Worm (Caenorhabditis elegans): ENCODE results near the gene wrm-1.

DNA sequence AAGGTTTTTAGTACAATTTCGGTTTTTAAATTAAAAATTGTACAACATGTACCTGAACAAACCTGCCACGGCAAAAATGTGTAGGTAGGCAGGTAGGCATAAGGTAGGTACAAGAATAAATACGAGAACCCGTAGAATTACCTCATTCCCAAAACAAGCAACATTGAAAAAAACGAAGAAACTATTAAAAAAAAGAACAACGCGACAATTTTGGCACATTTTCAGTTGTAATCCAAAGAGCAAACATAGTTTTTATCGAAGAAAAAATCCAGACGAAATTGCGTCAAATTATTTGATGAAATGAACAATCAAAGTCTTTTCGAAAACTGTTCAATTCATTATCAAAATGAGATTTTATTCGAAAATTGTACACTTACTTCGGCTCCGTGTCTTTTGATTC lies 18.0 kb downstream of the wrm-1 start, which contains the start of gene B0244.16:
- TF ChIP-seq ztf-23 (GFP tag; IDR thresholded peaks at IDR 0.05) (no peak), klf-2 (GFP tag; conservative IDR thresholded peaks at IDR 0.05) (no peak), T22C8.4 (GFP tag; IDR thresholded peaks at IDR 0.05) (no peak), cog-1 (tag; optimal IDR thresholded peaks at IDR 0.05) (no peak), flt-1 (GFP tag; IDR thresholded peaks at IDR 0.05) (no peak), ref-1 (GFP tag; conservative IDR thresholded peaks at IDR 0.05) (no peak), ztf-29 (GFP tag; IDR thresholded peaks at IDR 0.05) (no peak), tab-1 (GFP tag; IDR thresholded peaks at IDR 0.05) (no peak), med-1 (GFP tag; optimal IDR thresholded peaks at IDR 0.05; ENCODE audit: insufficient read depth) (no peak)
